Worm (Caenorhabditis elegans) whole organism, L4 larva: ENCODE measurements around the gene fipr-27.

Experiments
- dpl-1 ChIP-seq: fragments of 150-350 bp; optimal IDR thresholded peaks from 2 replicates; lab custom pipeline; 2014; ENCODE audit warnings: missing biosample characterization, missing genetic modification reagents, missing genetic modification characterization
- lsy-2 ChIP-seq, 2 experiments: fragments of 150-350 bp in 1 of 2; sonication (generic microtip) in 1 of 2; optimal IDR thresholded peaks; 2 replicates each; lab custom pipeline; 2014 to 2017; ENCODE audit warnings: missing biosample characterization in 2 of 2, missing genetic modification characterization in 2 of 2
- madf-9 ChIP-seq: fragments of 200-800 bp; sonication (Bioruptor generic); conservative IDR thresholded peaks from 2 replicates; pipeline ENCODE4 v1.3.6; 2022; ENCODE audit warnings: missing genetic modification reagents, missing genetic modification characterization, missing compliant biosample characterization
- nhr-25 ChIP-seq: sonication (generic microtip); optimal IDR thresholded peaks from 2 replicates; lab custom pipeline; 2017; ENCODE audit warnings: missing genetic modification characterization, mild to moderate bottlenecking, missing compliant biosample characterization, antibody characterized with exemption, moderate library complexity, borderline replicate concordance; ENCODE audit not compliant: insufficient read depth
- nhr-28 ChIP-seq: fragments of 150-350 bp; optimal IDR thresholded peaks from 2 replicates; lab custom pipeline; 2014; ENCODE audit warnings: missing biosample characterization, missing genetic modification characterization
- nhr-42 ChIP-seq: fragments of 200-800 bp; sonication (Bioruptor generic); IDR thresholded peaks from 2 replicates; pipeline ENCODE4 v1.3.6; 2022; ENCODE audit warnings: missing genetic modification characterization, missing compliant biosample characterization
- nhr-76 ChIP-seq: fragments of 150-350 bp; optimal IDR thresholded peaks from 2 replicates; lab custom pipeline; 2014; ENCODE audit warnings: missing biosample characterization, missing genetic modification characterization

- TF ChIP-seq nhr-42 (GFP tag; lab: Robert Waterston, UW) (no peak), nhr-25 (tag; lab: Kevin White, UChicago) (no peak), nhr-28 (tag; lab: Kevin White, UChicago) (no peak), nhr-76 (tag; lab: Kevin White, UChicago) (no peak), dpl-1 (GFP tag; lab: Kevin White, UChicago) (no peak), lsy-2 (tag; optimal IDR thresholded peaks at IDR 0.05; lab: Kevin White, UChicago) (no peak), madf-9 (no peak)
Observed at ce11 chrIV:16601599-16601998, 29.1 kb upstream of the fipr-27 start.
